Fruit fly (Drosophila melanogaster) whole organism, prepupa: ENCODE measurements around the gene Obp18a.

Experiments used
- Blimp-1 ChIP-seq: fragments of 200-800 bp; sonication (Bioruptor generic); optimal IDR thresholded peaks from 3 replicates; lab custom pipeline; 2017; ENCODE audit warnings: missing biosample characterization, missing genetic modification characterization, mild to moderate bottlenecking, moderate library complexity, missing genetic modification reagents
- CG10631 ChIP-seq: fragments of 200-800 bp; sonication (Bioruptor generic); optimal IDR thresholded peaks from 2 replicates; lab custom pipeline; 2016; ENCODE audit warnings: missing biosample characterization, missing genetic modification characterization
- CG10669 ChIP-seq: fragments of 200-800 bp; sonication (Bioruptor generic); optimal IDR thresholded peaks from 3 replicates; lab custom pipeline; 2018; ENCODE audit warnings: missing biosample characterization, mild to moderate bottlenecking, missing genetic modification characterization, moderate library complexity
- CG11294 ChIP-seq: fragments of 200-800 bp; sonication (Bioruptor generic); IDR thresholded peaks from 2 replicates; pipeline ENCODE4 v1.3.6; 2022; ENCODE audit warnings: missing biosample characterization, missing genetic modification characterization
- CG11762 ChIP-seq: fragments of 200-800 bp; sonication (Bioruptor generic); optimal IDR thresholded peaks from 3 replicates; lab custom pipeline; 2016; ENCODE audit warnings: missing biosample characterization, missing genetic modification characterization; ENCODE audit not compliant: insufficient read depth
- CG11902 ChIP-seq: fragments of 200-800 bp; sonication (Bioruptor generic); optimal IDR thresholded peaks from 3 replicates; lab custom pipeline; 2016; ENCODE audit warnings: missing biosample characterization, missing genetic modification characterization
- CG15336 ChIP-seq: fragments of 200-800 bp; sonication (Bioruptor generic); IDR thresholded peaks from 2 replicates; pipeline ENCODE4 v1.3.6; 2022; ENCODE audit warnings: missing biosample characterization, missing genetic modification characterization
- CG1621 ChIP-seq: fragments of 200-800 bp; sonication (Bioruptor generic); optimal IDR thresholded peaks from 3 replicates; lab custom pipeline; 2018; ENCODE audit warnings: missing biosample characterization, mild to moderate bottlenecking, missing genetic modification characterization
- CG16779 ChIP-seq: fragments of 200-800 bp; sonication (Bioruptor generic); optimal IDR thresholded peaks from 3 replicates; lab custom pipeline; 2017; ENCODE audit warnings: missing biosample characterization, mild to moderate bottlenecking, missing genetic modification characterization
- CG3032 ChIP-seq: fragments of 200-800 bp; optimal IDR thresholded peaks from 2 replicates; lab custom pipeline; 2019; ENCODE audit warnings: missing biosample characterization, mild to moderate bottlenecking, missing genetic modification characterization, moderate library complexity
- CG31627 ChIP-seq: fragments of 200-800 bp; sonication (Bioruptor generic); optimal IDR thresholded peaks from 3 replicates; lab custom pipeline; 2016; ENCODE audit warnings: missing biosample characterization, missing genetic modification characterization
- CG32006 ChIP-seq: fragments of 200-800 bp; sonication (Bioruptor generic); optimal IDR thresholded peaks from 3 replicates; lab custom pipeline; 2017; ENCODE audit warnings: missing biosample characterization, mild to moderate bottlenecking, missing genetic modification characterization
- CG6163 ChIP-seq: fragments of 200-800 bp; sonication (Bioruptor generic); IDR thresholded peaks from 3 replicates; pipeline ENCODE4 v1.3.6; 2022; ENCODE audit warnings: missing biosample characterization, missing genetic modification characterization
- CG6792 ChIP-seq: fragments of 200-800 bp; sonication (Bioruptor generic); optimal IDR thresholded peaks from 3 replicates; lab custom pipeline; 2016; ENCODE audit warnings: missing biosample characterization, missing genetic modification characterization
- CG6808 ChIP-seq: fragments of 200-800 bp; sonication (Bioruptor generic); optimal IDR thresholded peaks from 3 replicates; lab custom pipeline; 2017; ENCODE audit warnings: missing biosample characterization, missing genetic modification characterization, mild to moderate bottlenecking, moderate library complexity, missing genetic modification reagents
- CG8319 ChIP-seq: fragments of 200-800 bp; sonication (Bioruptor generic); optimal IDR thresholded peaks from 3 replicates; lab custom pipeline; 2016; ENCODE audit warnings: missing biosample characterization, missing genetic modification characterization
- CG8632 ChIP-seq: fragments of 200-800 bp; sonication (Bioruptor generic); optimal IDR thresholded peaks from 3 replicates; lab custom pipeline; 2016; ENCODE audit warnings: missing biosample characterization, missing genetic modification characterization
- CG9139 ChIP-seq: fragments of 200-800 bp; sonication (Bioruptor generic); optimal IDR thresholded peaks from 3 replicates; lab custom pipeline; 2017; ENCODE audit warnings: missing biosample characterization, mild to moderate bottlenecking, missing genetic modification characterization
- Eip75B ChIP-seq: fragments of 200-800 bp; sonication (Bioruptor generic); optimal IDR thresholded peaks from 3 replicates; lab custom pipeline; 2016; ENCODE audit warnings: missing biosample characterization, missing genetic modification characterization
- Eip78C ChIP-seq: fragments of 200-800 bp; sonication (Bioruptor generic); peaks from one replicate; lab custom pipeline; 2016; ENCODE audit warnings: missing biosample characterization, missing genetic modification characterization
- Eip93F ChIP-seq: fragments of 200-800 bp; sonication (Bioruptor generic); optimal IDR thresholded peaks from 2 replicates; lab custom pipeline; 2016; ENCODE audit warnings: missing biosample characterization, mild to moderate bottlenecking, missing genetic modification characterization
- Ets21C ChIP-seq: fragments of 200-800 bp; sonication (Bioruptor generic); optimal IDR thresholded peaks from 3 replicates; lab custom pipeline; 2016; ENCODE audit warnings: missing biosample characterization, missing genetic modification characterization
- Gug ChIP-seq: fragments of 200-800 bp; sonication (Bioruptor generic); IDR thresholded peaks from 2 replicates; pipeline ENCODE4 v1.3.6; 2022; ENCODE audit warnings: missing biosample characterization, missing genetic modification characterization
- Hr39 ChIP-seq: fragments of 200-800 bp; sonication (Bioruptor generic); optimal IDR thresholded peaks from 2 replicates; lab custom pipeline; 2016; ENCODE audit warnings: missing biosample characterization, missing genetic modification characterization
- Lpt ChIP-seq: fragments of 200-800 bp; sonication (Bioruptor generic); optimal IDR thresholded peaks from 3 replicates; lab custom pipeline; 2016; ENCODE audit warnings: missing biosample characterization, missing genetic modification characterization
- Met ChIP-seq: fragments of 200-800 bp; sonication (Bioruptor generic); optimal IDR thresholded peaks from 3 replicates; lab custom pipeline; 2016; ENCODE audit warnings: missing biosample characterization, missing genetic modification characterization
- Smox ChIP-seq: fragments of 200-800 bp; sonication (Bioruptor generic); optimal IDR thresholded peaks from 3 replicates; lab custom pipeline; 2016; ENCODE audit warnings: missing biosample characterization, missing genetic modification characterization
- Sox14 ChIP-seq: fragments of 200-800 bp; sonication (Bioruptor generic); optimal IDR thresholded peaks from 3 replicates; lab custom pipeline; 2016; ENCODE audit warnings: missing biosample characterization, missing genetic modification characterization
- Sox15 ChIP-seq: fragments of 200-800 bp; sonication (Bioruptor generic); optimal IDR thresholded peaks from 3 replicates; lab custom pipeline; 2016; ENCODE audit warnings: missing biosample characterization, missing genetic modification characterization
- achi ChIP-seq: fragments of 200-800 bp; sonication (Bioruptor generic); optimal IDR thresholded peaks from 3 replicates; lab custom pipeline; 2016; ENCODE audit warnings: missing biosample characterization, missing genetic modification characterization
- acj6 ChIP-seq: fragments of 200-800 bp; sonication (Bioruptor generic); optimal IDR thresholded peaks from 3 replicates; lab custom pipeline; 2016; ENCODE audit warnings: missing biosample characterization, missing genetic modification characterization
- cyc ChIP-seq: fragments of 200-800 bp; sonication (Bioruptor generic); optimal IDR thresholded peaks from 3 replicates; lab custom pipeline; 2016; ENCODE audit warnings: missing biosample characterization, missing genetic modification characterization
- dac ChIP-seq: fragments of 200-800 bp; sonication (Bioruptor generic); optimal IDR thresholded peaks from 2 replicates; lab custom pipeline; 2017; ENCODE audit warnings: missing biosample characterization, mild to moderate bottlenecking, missing genetic modification characterization
- dsx ChIP-seq: fragments of 200-800 bp; optimal IDR thresholded peaks from 3 replicates; lab custom pipeline; 2019; ENCODE audit warnings: missing biosample characterization, mild to moderate bottlenecking, missing genetic modification characterization, moderate library complexity; ENCODE audit not compliant: poor library complexity, severe bottlenecking
- eg ChIP-seq: fragments of 200-800 bp; sonication (Bioruptor generic); IDR thresholded peaks from 3 replicates; pipeline ENCODE4 v1.3.6; 2022; ENCODE audit warnings: missing biosample characterization, missing genetic modification characterization
- esn ChIP-seq: fragments of 200-800 bp; sonication (Bioruptor generic); optimal IDR thresholded peaks from 2 replicates; lab custom pipeline; 2016; ENCODE audit warnings: missing biosample characterization, mild to moderate bottlenecking, missing genetic modification characterization, moderate library complexity
- fd59A ChIP-seq: fragments of 200-800 bp; sonication (Bioruptor generic); optimal IDR thresholded peaks from 2 replicates; lab custom pipeline; 2017; ENCODE audit warnings: missing biosample characterization, mild to moderate bottlenecking, missing genetic modification characterization, missing genetic modification reagents
- fkh ChIP-seq: fragments of 200-800 bp; sonication (Bioruptor generic); optimal IDR thresholded peaks from 3 replicates; lab custom pipeline; 2017; ENCODE audit warnings: missing biosample characterization, mild to moderate bottlenecking, missing genetic modification characterization, moderate library complexity
- lz ChIP-seq: fragments of 200-800 bp; sonication (Bioruptor generic); optimal IDR thresholded peaks from 3 replicates; lab custom pipeline; 2016; ENCODE audit warnings: missing biosample characterization, missing genetic modification characterization
- net ChIP-seq: fragments of 200-800 bp; sonication (Bioruptor generic); optimal IDR thresholded peaks from 3 replicates; lab custom pipeline; 2016; ENCODE audit warnings: missing biosample characterization, missing genetic modification characterization
- salr ChIP-seq, 2 experiments: fragments of 200-800 bp; sonication (Bioruptor generic); optimal IDR thresholded peaks; 3 replicates each; lab custom pipeline; 2016 to 2018; ENCODE audit warnings: missing biosample characterization in 2 of 2, missing genetic modification characterization in 2 of 2, mild to moderate bottlenecking in 1 of 2
- spab ChIP-seq: fragments of 200-800 bp; sonication (Bioruptor generic); optimal IDR thresholded peaks from 2 replicates; lab custom pipeline; 2017; ENCODE audit warnings: missing biosample characterization, mild to moderate bottlenecking, missing genetic modification characterization, missing genetic modification reagents
- ss ChIP-seq, 2 experiments: fragments of 200-800 bp; sonication (Bioruptor generic); optimal IDR thresholded peaks; 2 replicates in 1 of 2; 3 replicates in 1 of 2; lab custom pipeline; 2017 to 2018; ENCODE audit warnings: mild to moderate bottlenecking in 2 of 2, missing biosample characterization in 2 of 2, missing genetic modification characterization in 2 of 2, moderate library complexity in 1 of 2
- topi ChIP-seq: fragments of 200-800 bp; sonication (Bioruptor generic); optimal IDR thresholded peaks from 3 replicates; lab custom pipeline; 2016; ENCODE audit warnings: missing biosample characterization, missing genetic modification characterization

Obp18a gene

DNA sequence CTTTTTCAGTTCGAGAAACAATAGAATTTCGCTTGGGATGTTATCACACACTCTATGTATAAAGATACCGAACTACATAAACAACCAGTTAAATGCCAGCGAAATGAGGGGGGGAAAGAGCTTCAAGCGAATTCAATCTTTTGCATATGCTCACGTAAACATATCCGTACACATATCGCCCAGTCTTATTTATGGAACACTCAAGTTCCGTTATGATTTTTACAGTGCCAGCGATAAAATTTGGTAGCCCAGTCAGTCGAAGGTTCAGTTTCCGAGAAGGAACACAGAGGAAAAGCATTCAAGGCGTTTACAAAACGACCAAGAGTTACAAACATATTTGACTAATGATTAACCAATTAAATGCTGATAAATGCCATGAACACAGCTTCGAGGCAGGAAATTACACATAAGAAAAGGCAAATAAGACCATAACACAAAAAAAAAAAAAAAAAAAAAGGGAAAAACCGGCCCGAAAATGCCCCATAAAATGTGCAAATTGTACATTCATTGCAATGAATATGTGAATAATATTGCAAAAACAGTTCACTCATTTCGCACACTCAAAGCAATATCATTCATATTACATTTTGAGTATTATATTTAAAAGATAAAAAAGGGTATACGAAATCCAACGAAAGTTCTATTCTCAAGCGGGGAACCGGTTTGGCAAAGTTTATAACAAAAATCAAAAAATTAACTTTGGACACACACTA lies 13.3 kb upstream of the Obp18a start (continued):
- TF ChIP-seq Eip78C (GFP tag; lab: Kevin White, UChicago) (peak; percentile 84), cyc (peak; percentile 5), ss (GFP tag; optimal IDR thresholded peaks at IDR 0.05; lab: Kevin White, UChicago) (no peak), CG9139 (GFP tag; lab: Kevin White, UChicago) (no peak), Blimp-1 (GFP tag; lab: Kevin White, UChicago) (no peak), Hr39 (GFP tag; lab: Kevin White, UChicago) (peak; percentile 50), topi (GFP tag; lab: Kevin White, UChicago) (peak; percentile 54), Gug (GFP tag; lab: Robert Waterston, UW) (no peak), dsx (GFP tag; lab: Kevin White, UChicago) (no peak), salr (GFP tag; optimal IDR thresholded peaks at IDR 0.05; lab: Kevin White, UChicago) (no peak), achi (no peak), Eip75B (GFP tag; lab: Kevin White, UChicago) (no peak), acj6 (GFP tag; lab: Kevin White, UChicago) (peak; percentile 19), CG31627 (GFP tag; lab: Kevin White, UChicago) (peak; percentile 50), CG10669 (GFP tag; lab: Kevin White, UChicago) (no peak), Sox14 (peak; percentile 45), Sox15 (no peak), CG11294 (GFP tag; lab: Robert Waterston, UW) (no peak), CG1621 (tag; lab: Kevin White, UChicago) (no peak), CG6808 (GFP tag; lab: Kevin White, UChicago) (no peak), spab (GFP tag; lab: Kevin White, UChicago) (no peak), CG16779 (tag; lab: Kevin White, UChicago) (no peak), CG6163 (no peak), Eip93F (GFP tag; lab: Kevin White, UChicago) (peak; percentile 12), esn (GFP tag; lab: Kevin White, UChicago) (peak; percentile 69), CG8632 (no peak), net (GFP tag; lab: Kevin White, UChicago) (no peak), Met (peak; percentile 50), Ets21C (GFP tag; lab: Kevin White, UChicago) (peak; percentile 45), CG11762 (GFP tag; lab: Kevin White, UChicago) (no peak), Lpt (no peak), Smox (GFP tag; lab: Kevin White, UChicago) (peak; percentile 67)
- TF ChIP-seq, all 60 proteins: peak for 20

- TF ChIP-seq salr (GFP tag; optimal IDR thresholded peaks at IDR 0.05; lab: Kevin White, UChicago) (no peak), eg (GFP tag; lab: Robert Waterston, UW) (peak; percentile 49; the same call in 1 of the 3 replicates), Sox15 (no peak), Ets21C (GFP tag; lab: Kevin White, UChicago) (no peak), cyc (no peak), dac (no peak), net (GFP tag; lab: Kevin White, UChicago) (no peak), fd59A (GFP tag; lab: Kevin White, UChicago) (no peak), CG15336 (0 out of 2 replicates have a peak, but pooled peaks have one; percentile 8), fkh (peak; percentile 24), CG32006 (GFP tag; lab: Kevin White, UChicago) (peak; percentile 13), Gug (GFP tag; lab: Robert Waterston, UW) (no peak), Smox (GFP tag; lab: Kevin White, UChicago) (no peak), spab (GFP tag; lab: Kevin White, UChicago) (no peak), CG10631 (GFP tag; lab: Kevin White, UChicago) (no peak), CG3032 (tag; lab: Kevin White, UChicago) (no peak), CG6792 (GFP tag; lab: Kevin White, UChicago) (no peak), CG11902 (GFP tag; lab: Kevin White, UChicago) (no peak), CG6808 (GFP tag; lab: Kevin White, UChicago) (peak; percentile 4), CG11762 (GFP tag; lab: Kevin White, UChicago) (no peak), CG31627 (GFP tag; lab: Kevin White, UChicago) (no peak), CG9139 (GFP tag; lab: Kevin White, UChicago) (no peak), Hr39 (GFP tag; lab: Kevin White, UChicago) (no peak), Met (no peak), Eip78C (GFP tag; lab: Kevin White, UChicago) (peak; percentile 42), achi (no peak), lz (GFP tag; lab: Kevin White, UChicago) (no peak), Lpt (no peak), CG8319 (GFP tag; lab: Kevin White, UChicago) (no peak), CG1621 (tag; lab: Kevin White, UChicago) (no peak), topi (GFP tag; lab: Kevin White, UChicago) (no peak)
Observed at dm6 chrX:19147939-19148641, 12.4 kb upstream of the Obp18a start.
